Worm (Caenorhabditis elegans) whole organism, late embryonic: Measurements from ENCODE around the gene btb-17.

Source experiments
- F13H6.1 ChIP-seq: sonication (generic microtip); optimal IDR thresholded peaks from 2 replicates; lab custom pipeline; 2016; ENCODE audit warnings: missing genetic modification characterization, missing compliant biosample characterization
- ceh-2 ChIP-seq: sonication (generic microtip); optimal IDR thresholded peaks from 2 replicates; lab custom pipeline; 2016; ENCODE audit warnings: missing genotype, missing genetic modification characterization, missing compliant biosample characterization
- che-1 ChIP-seq: sonication (generic microtip); optimal IDR thresholded peaks from 2 replicates; lab custom pipeline; 2016; ENCODE audit warnings: mild to moderate bottlenecking, missing genetic modification characterization, missing compliant biosample characterization
- dve-1 ChIP-seq: sonication (generic microtip); optimal IDR thresholded peaks from 2 replicates; lab custom pipeline; 2017; ENCODE audit warnings: antibody characterized with exemption, mild to moderate bottlenecking, missing genetic modification characterization, missing compliant biosample characterization
- elt-2 ChIP-seq: sonication (generic microtip); optimal IDR thresholded peaks from 2 replicates; lab custom pipeline; 2016; ENCODE audit warnings: missing genetic modification reagents, missing genetic modification characterization, missing compliant biosample characterization
- ets-4 ChIP-seq: sonication (generic microtip); optimal IDR thresholded peaks from 2 replicates; lab custom pipeline; 2016; ENCODE audit warnings: missing genetic modification characterization, missing compliant biosample characterization
- gmeb-2 ChIP-seq: sonication (generic microtip); optimal IDR thresholded peaks from 2 replicates; lab custom pipeline; 2016; ENCODE audit warnings: missing genetic modification characterization, inconsistent platforms, missing compliant biosample characterization
- hlh-8 ChIP-seq: sonication (generic microtip); optimal IDR thresholded peaks from 2 replicates; lab custom pipeline; 2016; ENCODE audit warnings: missing genotype, missing genetic modification characterization, missing compliant biosample characterization
- nfya-1 ChIP-seq: sonication (generic microtip); optimal IDR thresholded peaks from 2 replicates; lab custom pipeline; 2017; ENCODE audit warnings: missing genetic modification characterization, mild to moderate bottlenecking, missing compliant biosample characterization, antibody characterized with exemption, moderate library complexity
- pha-4 ChIP-seq: fragments of 150-350 bp; optimal IDR thresholded peaks from 2 replicates; lab custom pipeline; 2018; ENCODE audit warnings: missing biosample characterization, missing genetic modification reagents, missing genetic modification characterization
- tbx-2 ChIP-seq: sonication (generic microtip); optimal IDR thresholded peaks from 2 replicates; lab custom pipeline; 2016; ENCODE audit warnings: missing genetic modification characterization, missing compliant biosample characterization
- zip-5 ChIP-seq: sonication (generic microtip); optimal IDR thresholded peaks from 2 replicates; lab custom pipeline; 2016; ENCODE audit warnings: missing genetic modification characterization, missing compliant biosample characterization

The btb-17 gene

ce11 chrII:3343714-3344113, 48.5 kb downstream of the btb-17 start, which contains the start of gene F14D2.15:
Gene F14D2.15, minus strand, starts transcription at chrII:3343814.
- TF ChIP-seq hlh-8 (tag; lab: Kevin White, UChicago) (no peak), gmeb-2 (tag; lab: Kevin White, UChicago) (no peak), che-1 (tag; lab: Kevin White, UChicago) (no peak)

ce11 chrII:3344917-3345316, 49.7 kb downstream of the btb-17 start, which contains the start of gene bath-28:
Gene bath-28, minus strand, starts transcription at chrII:3344967.
- TF ChIP-seq ceh-2 (tag; lab: Kevin White, UChicago) = no peak
- TF ChIP-seq elt-2 (tag; lab: Kevin White, UChicago) = no peak
- TF ChIP-seq F13H6.1 = no peak
- TF ChIP-seq pha-4 (tag; lab: Kevin White, UChicago) = no peak
- no peak for TF ChIP-seq zip-5 (tag; lab: Kevin White, UChicago)
- no peak for TF ChIP-seq dve-1 (tag; lab: Kevin White, UChicago)
- no peak for TF ChIP-seq ets-4 (tag; lab: Kevin White, UChicago)
- TF ChIP-seq tbx-2 (tag; lab: Kevin White, UChicago) = no peak
- no peak for TF ChIP-seq nfya-1
